Worm (Caenorhabditis elegans): Measurements from ENCODE around the gene T13C2.3.

The T13C2.3 gene

DNA sequence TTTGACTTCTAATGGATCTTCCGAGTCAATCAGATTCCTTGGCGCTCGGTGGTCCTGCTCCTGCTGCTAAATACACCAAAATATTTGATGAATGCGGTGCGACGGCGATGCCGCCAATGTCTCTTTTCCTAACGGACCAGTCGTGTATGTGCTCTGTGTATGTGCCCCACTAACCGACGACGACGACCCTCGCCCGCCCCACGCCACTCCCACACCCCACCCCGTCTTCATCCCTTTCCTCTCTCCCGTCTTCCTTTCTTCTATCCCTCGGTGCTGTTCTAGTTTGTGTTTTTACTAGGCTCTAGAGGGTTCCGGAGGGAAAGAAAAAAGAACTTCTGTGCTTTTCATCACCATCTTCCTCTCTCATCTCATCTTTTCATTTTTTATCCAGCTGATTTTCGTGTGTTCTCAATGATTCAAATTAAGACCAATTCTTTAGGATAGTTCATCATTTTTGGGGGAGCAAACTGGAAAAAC lies 45.6 kb downstream of the T13C2.3 start, which contains the start of gene egl-27:
Gene egl-27, plus strand, starts transcription at position 427 of the 477 bp plus-strand sequence.
- TF ChIP-seq hmg-11 (tag; optimal IDR thresholded peaks at IDR 0.05): no peak
- no peak for TF ChIP-seq sea-2 (GFP tag; optimal IDR thresholded peaks at IDR 0.05)
- no peak for TF ChIP-seq fkh-2 (tag; optimal IDR thresholded peaks at IDR 0.05)
- TF ChIP-seq nhr-23 (tag; optimal IDR thresholded peaks at IDR 0.05): no peak
- TF ChIP-seq nhr-67 (tag; optimal IDR thresholded peaks at IDR 0.05): no peak
- TF ChIP-seq lin-15B (tag; optimal IDR thresholded peaks at IDR 0.05): no peak
- no peak for TF ChIP-seq lsy-12 (tag; optimal IDR thresholded peaks at IDR 0.05)
- no peak for TF ChIP-seq snpc-4 (tag; optimal IDR thresholded peaks at IDR 0.05)
- peak; percentile 57 for TF ChIP-seq lin-39 (tag; optimal IDR thresholded peaks at IDR 0.05)
- TF ChIP-seq ceh-9 (tag; optimal IDR thresholded peaks at IDR 0.05): no peak
- TF ChIP-seq nhr-237 (tag; optimal IDR thresholded peaks at IDR 0.05): no peak
- TF ChIP-seq nfya-1 (tag; optimal IDR thresholded peaks at IDR 0.05; ENCODE audit: insufficient read depth): peak; percentile 19
- no peak for TF ChIP-seq nhr-25 (tag; optimal IDR thresholded peaks at IDR 0.05)
- no peak for TF ChIP-seq pqm-1 (tag; optimal IDR thresholded peaks at IDR 0.05)
- TF ChIP-seq eor-1 (tag; optimal IDR thresholded peaks at IDR 0.05): no peak
- no peak for TF ChIP-seq nhr-12 (tag; optimal IDR thresholded peaks at IDR 0.05)
- no peak for TF ChIP-seq elt-3 (tag; optimal IDR thresholded peaks at IDR 0.05)

ce11 chrII:6835500-6835899 lies 46.5 kb downstream of the T13C2.3 start:
- TF ChIP-seq nfya-1 (tag; optimal IDR thresholded peaks at IDR 0.05; ENCODE audit: insufficient read depth) (peak; percentile 37), ceh-9 (tag; optimal IDR thresholded peaks at IDR 0.05) (no peak), egl-5 (tag; optimal IDR thresholded peaks at IDR 0.05) (peak; percentile 85), elt-1 (tag; optimal IDR thresholded peaks at IDR 0.05) (peak; percentile 74), fkh-10 (GFP tag; optimal IDR thresholded peaks at IDR 0.05) (no peak), nhr-23 (tag; optimal IDR thresholded peaks at IDR 0.05) (peak; percentile 78), nhr-43 (tag; optimal IDR thresholded peaks at IDR 0.05; ENCODE audit: poor library complexity, severe bottlenecking) (peak; percentile 39), lin-39 (tag; optimal IDR thresholded peaks at IDR 0.05) (peak; percentile 35), unc-39 (tag; optimal IDR thresholded peaks at IDR 0.05) (no peak), nhr-25 (tag; optimal IDR thresholded peaks at IDR 0.05) (peak; percentile 84), elt-2 (tag; optimal IDR thresholded peaks at IDR 0.05) (peak; percentile 23), ceh-16 (tag; optimal IDR thresholded peaks at IDR 0.05) (no peak), snpc-4 (tag; optimal IDR thresholded peaks at IDR 0.05) (peak; percentile 10), R02D3.7 (tag; optimal IDR thresholded peaks at IDR 0.05) (no peak), mml-1 (tag; optimal IDR thresholded peaks at IDR 0.05) (no peak), unc-62 (GFP tag; optimal IDR thresholded peaks at IDR 0.05) (peak; percentile 72)

DNA sequence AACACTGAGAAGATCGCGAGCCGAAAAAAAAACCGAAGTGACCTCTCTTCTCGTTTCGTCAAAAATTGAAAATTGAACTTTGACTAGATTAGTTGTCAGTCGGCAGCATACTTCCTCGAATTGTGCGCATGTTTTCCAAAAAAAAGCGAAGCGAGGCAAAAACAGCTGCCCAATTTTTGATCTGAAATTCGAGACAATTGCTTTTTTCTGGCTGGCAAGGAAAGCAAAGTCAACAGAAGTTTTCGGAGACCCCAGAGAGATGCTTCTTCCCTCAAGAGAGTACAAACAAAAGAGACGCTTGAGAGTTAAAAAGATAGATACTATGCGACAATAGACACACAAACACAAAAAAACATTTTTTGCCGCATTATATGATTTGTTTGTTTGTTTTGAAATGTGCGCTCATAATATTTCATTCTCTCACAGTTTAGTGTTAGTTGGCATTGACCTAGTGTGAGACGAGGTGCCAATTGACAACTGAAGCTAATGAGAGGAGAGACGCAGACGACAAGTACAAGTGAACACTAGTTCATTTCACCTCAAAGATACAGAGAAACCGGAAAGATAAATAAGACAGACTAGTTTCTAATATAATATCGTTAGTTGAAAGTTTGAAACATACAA lies 47.0 kb downstream of the T13C2.3 start:
- TF ChIP-seq lsy-12 (tag; optimal IDR thresholded peaks at IDR 0.05) (no peak), egl-27 (tag; optimal IDR thresholded peaks at IDR 0.05) (peak; percentile 95), R02D3.7 (tag; optimal IDR thresholded peaks at IDR 0.05) (no peak), ceh-16 (tag; optimal IDR thresholded peaks at IDR 0.05) (no peak), fos-1 (tag; optimal IDR thresholded peaks at IDR 0.05) (no peak), jun-1 (tag; optimal IDR thresholded peaks at IDR 0.05) (no peak), unc-62 (GFP tag; optimal IDR thresholded peaks at IDR 0.05) (peak; percentile 46), nhr-67 (tag; optimal IDR thresholded peaks at IDR 0.05) (no peak), nhr-25 (tag; optimal IDR thresholded peaks at IDR 0.05) (peak; percentile 73), nhr-28 (tag; optimal IDR thresholded peaks at IDR 0.05) (no peak), pha-4 (tag; optimal IDR thresholded peaks at IDR 0.05) (peak; percentile 95), ceh-9 (tag; optimal IDR thresholded peaks at IDR 0.05) (no peak), nhr-23 (tag; optimal IDR thresholded peaks at IDR 0.05) (peak; percentile 47), mdl-1 (tag; optimal IDR thresholded peaks at IDR 0.05) (no peak), elt-2 (tag; optimal IDR thresholded peaks at IDR 0.05) (no peak), daf-12 (tag; optimal IDR thresholded peaks at IDR 0.05) (no peak), nhr-76 (tag; optimal IDR thresholded peaks at IDR 0.05) (no peak), fkh-2 (tag; optimal IDR thresholded peaks at IDR 0.05) (no peak), nhr-77 (tag; optimal IDR thresholded peaks at IDR 0.05) (no peak), lin-15B (tag; optimal IDR thresholded peaks at IDR 0.05) (no peak), unc-39 (tag; optimal IDR thresholded peaks at IDR 0.05) (no peak), nfya-1 (tag; optimal IDR thresholded peaks at IDR 0.05; ENCODE audit: insufficient read depth) (no peak)

Measured in whole organism, L3 larva.